Fruit fly (Drosophila melanogaster) whole organism, embryonic: Measurements from ENCODE around the gene Exn.

Experiments
- CG11247 ChIP-seq: fragments of 200-800 bp; sonication (Bioruptor generic); IDR thresholded peaks from 2 replicates; pipeline ENCODE4 v1.3.6; 2022; ENCODE audit warnings: missing biosample characterization, missing genetic modification characterization
- CG14050 ChIP-seq: fragments of 200-800 bp; sonication (Bioruptor generic); IDR thresholded peaks from 3 replicates; pipeline ENCODE4 v1.3.6; 2022; ENCODE audit warnings: missing biosample characterization, missing genetic modification characterization
- CG15479 ChIP-seq: fragments of 200-800 bp; sonication (Bioruptor generic); optimal IDR thresholded peaks from 3 replicates; lab custom pipeline; 2019; ENCODE audit warnings: missing biosample characterization, mild to moderate bottlenecking, missing genetic modification characterization, moderate library complexity
- CG3163 ChIP-seq: fragments of 200-800 bp; sonication (Bioruptor generic); optimal IDR thresholded peaks from 3 replicates; lab custom pipeline; 2016; ENCODE audit warnings: missing biosample characterization, missing genetic modification characterization
- CG32532 ChIP-seq: fragments of 200-800 bp; sonication (Bioruptor generic); IDR thresholded peaks from 2 replicates; pipeline ENCODE4 v1.3.6; 2022; ENCODE audit warnings: missing biosample characterization, missing genetic modification characterization
- CG42726 ChIP-seq: fragments of 200-800 bp; sonication (Bioruptor generic); IDR thresholded peaks from 2 replicates; pipeline ENCODE4 v1.3.6; 2022; ENCODE audit warnings: missing biosample characterization, missing genetic modification characterization; ENCODE audit not compliant: partially characterized antibody
- CG4360 ChIP-seq: fragments of 200-800 bp; sonication (Bioruptor generic); IDR thresholded peaks from 2 replicates; pipeline ENCODE4 v1.3.6; 2022; ENCODE audit warnings: missing biosample characterization, missing genetic modification characterization
- CG4820 ChIP-seq: fragments of 200-800 bp; sonication (Bioruptor generic); optimal IDR thresholded peaks from 3 replicates; lab custom pipeline; 2016; ENCODE audit warnings: missing biosample characterization, missing genetic modification characterization
- CG4854 ChIP-seq: fragments of 200-800 bp; sonication (Bioruptor generic); optimal IDR thresholded peaks from 2 replicates; lab custom pipeline; 2016; ENCODE audit warnings: missing biosample characterization, missing genetic modification characterization, inconsistent platforms
- CG6175 ChIP-seq: fragments of 200-800 bp; sonication (Bioruptor generic); IDR thresholded peaks from 3 replicates; pipeline ENCODE4 v1.3.6; 2022; ENCODE audit warnings: missing biosample characterization, missing genetic modification characterization
- CG6791 ChIP-seq: fragments of 200-800 bp; sonication (Bioruptor generic); IDR thresholded peaks from 3 replicates; pipeline ENCODE4 v1.3.6; 2022; ENCODE audit warnings: missing biosample characterization, missing genetic modification characterization; ENCODE audit not compliant: partially characterized antibody
- CTCF ChIP-seq: fragments of 200-800 bp; sonication (Bioruptor generic); optimal IDR thresholded peaks from 2 replicates; lab custom pipeline; 2017; ENCODE audit warnings: missing biosample characterization, mild to moderate bottlenecking, missing genetic modification characterization, moderate library complexity
- Deaf1 ChIP-seq: fragments of 200-800 bp; optimal IDR thresholded peaks from 3 replicates; lab custom pipeline; 2019; ENCODE audit warnings: missing biosample characterization, mild to moderate bottlenecking, missing genetic modification characterization, moderate library complexity
- Dek ChIP-seq: fragments of 200-800 bp; sonication (Bioruptor generic); optimal IDR thresholded peaks from 3 replicates; lab custom pipeline; 2019; ENCODE audit warnings: missing biosample characterization, mild to moderate bottlenecking, missing genetic modification characterization, moderate library complexity
- Ets65A ChIP-seq: fragments of 200-800 bp; sonication (Bioruptor generic); peaks from one replicate; lab custom pipeline; 2016; ENCODE audit warnings: missing biosample characterization, missing genetic modification characterization
- Ets97D ChIP-seq: fragments of 200-800 bp; sonication (Bioruptor generic); optimal IDR thresholded peaks from 3 replicates; lab custom pipeline; 2016; ENCODE audit warnings: missing biosample characterization, missing genetic modification characterization
- Hey ChIP-seq: fragments of 200-800 bp; sonication (Bioruptor generic); optimal IDR thresholded peaks from 3 replicates; lab custom pipeline; 2018; ENCODE audit warnings: missing biosample characterization, mild to moderate bottlenecking, missing genetic modification characterization
- HmgD ChIP-seq: fragments of 200-800 bp; sonication (Bioruptor generic); optimal IDR thresholded peaks from 3 replicates; lab custom pipeline; 2016; ENCODE audit warnings: missing biosample characterization, missing genetic modification characterization
- Sox102F ChIP-seq: fragments of 200-800 bp; sonication (Bioruptor generic); optimal IDR thresholded peaks from 2 replicates; lab custom pipeline; 2018; ENCODE audit warnings: missing biosample characterization, mild to moderate bottlenecking, missing genetic modification characterization, moderate library complexity
- ci ChIP-seq: fragments of 200-800 bp; sonication (Bioruptor generic); IDR thresholded peaks from 3 replicates; pipeline ENCODE4 v1.3.6; 2022; ENCODE audit warnings: missing biosample characterization, missing genetic modification characterization
- dan ChIP-seq: fragments of 200-800 bp; sonication (Bioruptor generic); IDR thresholded peaks from 2 replicates; pipeline ENCODE4 v1.3.6; 2022; ENCODE audit warnings: missing biosample characterization, missing genetic modification characterization
- dati ChIP-seq: fragments of 200-800 bp; sonication (Bioruptor generic); IDR thresholded peaks from 2 replicates; pipeline ENCODE4 v1.3.6; 2022; ENCODE audit warnings: missing biosample characterization, missing genetic modification characterization
- dimm ChIP-seq: fragments of 200-800 bp; sonication (Bioruptor generic); IDR thresholded peaks from 2 replicates; pipeline ENCODE4 v1.3.6; 2022; ENCODE audit warnings: missing biosample characterization, missing genetic modification characterization
- dmrt99B ChIP-seq: fragments of 200-800 bp; sonication (Bioruptor generic); optimal IDR thresholded peaks from 2 replicates; lab custom pipeline; 2018; ENCODE audit warnings: missing biosample characterization, mild to moderate bottlenecking, missing genetic modification characterization, moderate library complexity
- gfzf ChIP-seq: fragments of 200-800 bp; sonication (Bioruptor generic); optimal IDR thresholded peaks from 2 replicates; lab custom pipeline; 2016; ENCODE audit warnings: missing biosample characterization, mild to moderate bottlenecking, missing genetic modification characterization, moderate library complexity
- hb ChIP-seq: fragments of 200-800 bp; sonication (Bioruptor generic); IDR thresholded peaks from 3 replicates; pipeline ENCODE4 v1.3.6; 2022; ENCODE audit warnings: missing biosample characterization, missing genetic modification characterization; ENCODE audit not compliant: partially characterized antibody
- kah ChIP-seq: fragments of 200-800 bp; sonication (Bioruptor generic); optimal IDR thresholded peaks from 2 replicates; lab custom pipeline; 2018; ENCODE audit warnings: missing biosample characterization, mild to moderate bottlenecking, missing genetic modification characterization
- kni ChIP-seq: fragments of 200-800 bp; sonication (Bioruptor generic); optimal IDR thresholded peaks from 3 replicates; lab custom pipeline; 2017; ENCODE audit warnings: mild to moderate bottlenecking, missing biosample characterization, missing genetic modification reagents, missing genetic modification characterization
- mld ChIP-seq: fragments of 200-800 bp; sonication (Bioruptor generic); IDR thresholded peaks from 3 replicates; pipeline ENCODE4 v1.3.6; 2022; ENCODE audit warnings: missing biosample characterization, missing genetic modification characterization; ENCODE audit not compliant: partially characterized antibody
- nerfin-2 ChIP-seq: fragments of 200-800 bp; sonication (Bioruptor generic); IDR thresholded peaks from 2 replicates; pipeline ENCODE4 v1.3.6; 2022; ENCODE audit warnings: missing biosample characterization, missing genetic modification characterization; ENCODE audit not compliant: partially characterized antibody
- nom ChIP-seq: fragments of 200-800 bp; sonication (Bioruptor generic); optimal IDR thresholded peaks from 2 replicates; lab custom pipeline; 2017; ENCODE audit warnings: missing biosample characterization, missing genetic modification characterization, mild to moderate bottlenecking, moderate library complexity, missing genetic modification reagents
- org-1 ChIP-seq: fragments of 200-800 bp; sonication (Bioruptor generic); optimal IDR thresholded peaks from 2 replicates; lab custom pipeline; 2017; ENCODE audit warnings: missing biosample characterization, missing genetic modification characterization
- p53 ChIP-seq: fragments of 200-800 bp; sonication (Bioruptor generic); optimal IDR thresholded peaks from 2 replicates; lab custom pipeline; 2016; ENCODE audit warnings: missing biosample characterization, missing genetic modification characterization
- pros ChIP-seq: fragments of 200-800 bp; sonication (Bioruptor generic); optimal IDR thresholded peaks from 3 replicates; lab custom pipeline; 2019; ENCODE audit warnings: missing biosample characterization, mild to moderate bottlenecking, missing genetic modification characterization, moderate library complexity
- stwl ChIP-seq: fragments of 200-800 bp; sonication (Bioruptor generic); optimal IDR thresholded peaks from 3 replicates; lab custom pipeline; 2018; ENCODE audit warnings: missing biosample characterization, mild to moderate bottlenecking, missing genetic modification characterization, moderate library complexity
- trh ChIP-seq: fragments of 200-800 bp; sonication (Bioruptor generic); optimal IDR thresholded peaks from 2 replicates; lab custom pipeline; 2016; ENCODE audit warnings: missing biosample characterization, missing genetic modification characterization
- vvl ChIP-seq: fragments of 200-800 bp; sonication (Bioruptor generic); IDR thresholded peaks from 2 replicates; pipeline ENCODE4 v1.3.6; 2022; ENCODE audit warnings: missing biosample characterization, missing genetic modification characterization

The Exn gene

dm6 chr3L:16930522-16930921 is 39.3 kb upstream of the Exn start (continued):
- TF ChIP-seq CG42726 (GFP tag; lab: Robert Waterston, UW) (0 out of 2 replicates have a peak, but pooled peaks have one; percentile 20), HmgD (peak; percentile 22), dimm (GFP tag; lab: Robert Waterston, UW) (no peak), CG6175 (GFP tag; lab: Robert Waterston, UW) (peak; percentile 47; the same call in 1 of the 3 replicates), Ets65A (GFP tag; lab: Kevin White, UChicago) (peak; percentile 93), hb (GFP tag; lab: Robert Waterston, UW) (no peak), CG4854 (GFP tag; lab: Kevin White, UChicago) (no peak), org-1 (GFP tag; lab: Kevin White, UChicago) (no peak), mld (GFP tag; lab: Robert Waterston, UW) (no peak), CG6791 (peak; percentile 55; the same call in 1 of the 3 replicates), CG32532 (GFP tag; lab: Robert Waterston, UW) (0 out of 2 replicates have a peak, but pooled peaks have one; percentile 6), CTCF (peak; percentile 85), stwl (tag; lab: Kevin White, UChicago) (peak; percentile 6), p53 (GFP tag; lab: Kevin White, UChicago) (no peak), ci (0 out of 3 replicates have a peak, but pooled peaks have one; percentile 21), CG14050 (GFP tag; lab: Robert Waterston, UW) (no peak), CG11247 (GFP tag; lab: Robert Waterston, UW) (0 out of 2 replicates have a peak, but pooled peaks have one; percentile 13), gfzf (peak; percentile 32), dati (GFP tag; lab: Robert Waterston, UW) (no peak)

- TF ChIP-seq nom (peak; percentile 23), Ets65A (GFP tag; lab: Kevin White, UChicago) (peak; percentile 57), CG15479 (no peak), kni (peak; percentile 2), pros (GFP tag; lab: Kevin White, UChicago) (no peak), CG4820 (no peak), nerfin-2 (GFP tag; lab: Robert Waterston, UW) (no peak), trh (GFP tag; lab: Kevin White, UChicago) (no peak), vvl (GFP tag; lab: Robert Waterston, UW) (0 out of 2 replicates have a peak, but pooled peaks have one; percentile 11), CG3163 (GFP tag; lab: Kevin White, UChicago) (peak; percentile 74), Dek (tag; lab: Kevin White, UChicago) (no peak), dmrt99B (tag; lab: Kevin White, UChicago) (no peak), kah (GFP tag; lab: Kevin White, UChicago) (no peak), CG4360 (GFP tag; lab: Robert Waterston, UW) (no peak), Ets97D (no peak)
Observed at dm6 chr3L:16935284-16935683, 34.5 kb upstream of the Exn start, which contains the start of gene CG11905. Gene CG11905, minus strand, starts transcription at chr3L:16935536.

dm6 chr3L:16936689-16937088 is 33.1 kb upstream of the Exn start:
- TF ChIP-seq Deaf1 (tag; lab: Kevin White, UChicago) = peak; percentile 35
- TF ChIP-seq Sox102F (GFP tag; lab: Kevin White, UChicago) = no peak
- TF ChIP-seq dan (GFP tag; lab: Robert Waterston, UW) = no peak

dm6 chr3L:16938852-16939251 is 31.0 kb upstream of the Exn start, which contains the start of gene CG13022:
Gene CG13022, minus strand, starts transcription at chr3L:16938952.
- no peak for TF ChIP-seq Hey (tag; lab: Kevin White, UChicago)
